Fruit fly (Drosophila melanogaster): ENCODE measurements around the gene CG17147.
A peak's percentile ranks its signal among the peaks of the same experiment; 100 is the strongest.

Gene CG17147

DNA sequence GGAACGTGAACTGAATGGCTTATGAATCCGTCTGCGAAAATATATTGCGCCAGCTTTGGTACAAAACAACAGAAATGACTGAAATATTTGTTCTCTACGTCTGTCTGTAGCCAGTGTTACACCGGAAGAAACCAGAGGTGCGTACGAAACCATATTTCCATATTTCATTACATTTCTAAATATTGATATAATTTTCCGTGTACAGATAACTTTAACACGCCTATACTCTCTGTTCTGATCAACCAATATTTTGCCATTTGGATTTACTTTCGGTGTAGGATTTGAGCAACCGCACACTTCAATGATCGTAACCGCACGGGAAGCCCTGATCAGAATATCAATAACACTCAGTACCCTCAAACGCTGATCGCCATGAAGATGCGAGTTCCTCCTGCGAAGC lies 29.0 kb upstream of the CG17147 start (continued):
- TF ChIP-seq amos (GFP tag; IDR thresholded peaks at IDR 0.05; ENCODE audit: partially characterized antibody) (no peak), HmgD (GFP tag; optimal IDR thresholded peaks at IDR 0.05) (no peak), Tbp (GFP tag; optimal IDR thresholded peaks at IDR 0.05) (no peak), Bdp1 (GFP tag; optimal IDR thresholded peaks at IDR 0.05) (no peak), pzg (GFP tag; optimal IDR thresholded peaks at IDR 0.05) (no peak), nerfin-1 (tag; optimal IDR thresholded peaks at IDR 0.05) (no peak), luna (GFP tag; optimal IDR thresholded peaks at IDR 0.05) (no peak), CG8924 (tag; optimal IDR thresholded peaks at IDR 0.05) (peak; percentile 28), CG6813 (GFP tag; optimal IDR thresholded peaks at IDR 0.05) (peak; percentile 32), fd3F (GFP tag; optimal IDR thresholded peaks at IDR 0.05) (peak; percentile 40), Oli (tag; optimal IDR thresholded peaks at IDR 0.05) (peak; percentile 55), HLH3B (GFP tag; IDR thresholded peaks at IDR 0.05) (peak; percentile 42; the same call in 1 of the 2 replicates), tgo (GFP tag; IDR thresholded peaks at IDR 0.05) (peak; percentile 59; the same call in 2 of the 3 replicates), CG9932 (GFP tag; IDR thresholded peaks at IDR 0.05) (peak; percentile 61), Lpt (GFP tag; optimal IDR thresholded peaks at IDR 0.05) (no peak), C15 (GFP tag; IDR thresholded peaks at IDR 0.05) (no peak), vfl (GFP tag; optimal IDR thresholded peaks at IDR 0.05) (no peak), Jarid2 (GFP tag; optimal IDR thresholded peaks at IDR 0.05) (no peak), unc-4 (GFP tag; IDR thresholded peaks at IDR 0.05; ENCODE audit: partially characterized antibody) (no peak), CG32767 (GFP tag; IDR thresholded peaks at IDR 0.05) (no peak; the same call in 1 of the 2 replicates), Scr (GFP tag; IDR thresholded peaks at IDR 0.05; ENCODE audit: partially characterized antibody) (no peak), inv (GFP tag; IDR thresholded peaks at IDR 0.05; ENCODE audit: partially characterized antibody) (no peak), her (GFP tag; optimal IDR thresholded peaks at IDR 0.05) (no peak), CG10267 (tag; optimal IDR thresholded peaks at IDR 0.05) (peak; percentile 1), pum (GFP tag; optimal IDR thresholded peaks at IDR 0.05) (peak; percentile 14), CG1024 (GFP tag; IDR thresholded peaks at IDR 0.05) (no peak), zfh2 (GFP tag; optimal IDR thresholded peaks at IDR 0.05) (peak; percentile 2), Optix (GFP tag; IDR thresholded peaks at IDR 0.05) (no peak), dm (GFP tag; optimal IDR thresholded peaks at IDR 0.05) (no peak), Deaf1 (tag; optimal IDR thresholded peaks at IDR 0.05) (no peak), tna (GFP tag; IDR thresholded peaks at IDR 0.05; ENCODE audit: partially characterized antibody) (no peak), CG18764 (GFP tag; optimal IDR thresholded peaks at IDR 0.05) (no peak), gsb (GFP tag; IDR thresholded peaks at IDR 0.05) (0 out of 2 replicates have a peak, but pooled peaks have one; percentile 35), ken (GFP tag; IDR thresholded peaks at IDR 0.05) (0 out of 3 replicates have a peak, but pooled peaks have one; percentile 42), CG4282 (GFP tag; optimal IDR thresholded peaks at IDR 0.05) (no peak), CG9797 (GFP tag; optimal IDR thresholded peaks at IDR 0.05) (no peak), CG9727 (GFP tag; optimal IDR thresholded peaks at IDR 0.05) (peak; percentile 27), nom (GFP tag; optimal IDR thresholded peaks at IDR 0.05) (no peak), CG18011 (GFP tag; optimal IDR thresholded peaks at IDR 0.05) (no peak), CG15601 (tag; optimal IDR thresholded peaks at IDR 0.05) (no peak), CG12236 (GFP tag; optimal IDR thresholded peaks at IDR 0.05) (no peak), CG6854 (GFP tag; optimal IDR thresholded peaks at IDR 0.05) (no peak), CG17612 (GFP tag; IDR thresholded peaks at IDR 0.05) (no peak), ap (GFP tag; IDR thresholded peaks at IDR 0.05) (no peak), CG7786 (GFP tag; optimal IDR thresholded peaks at IDR 0.05) (no peak), HLH54F (GFP tag; optimal IDR thresholded peaks at IDR 0.05) (peak; percentile 29), CG18262 (tag; optimal IDR thresholded peaks at IDR 0.05) (peak; percentile 20), Atf6 (GFP tag; IDR thresholded peaks at IDR 0.05) (peak; percentile 45; the same call in 1 of the 2 replicates), fd102C (GFP tag; optimal IDR thresholded peaks at IDR 0.05) (no peak), danr (GFP tag; IDR thresholded peaks at IDR 0.05) (no peak), cg (GFP tag; optimal IDR thresholded peaks at IDR 0.05) (no peak), br (optimal IDR thresholded peaks at IDR 0.05) (no peak)

Data from whole organism, embryonic.